Worm (Caenorhabditis elegans) whole organism, L4 larva: ENCODE data around the gene F38B6.8.

Experiments used
- aha-1 ChIP-seq: fragments of 150-350 bp; peaks from one replicate; lab custom pipeline; 2014; ENCODE audit warnings: missing biosample characterization, missing genetic modification characterization
- arid-1 ChIP-seq: fragments of 200-800 bp; sonication (Bioruptor generic); conservative IDR thresholded peaks from 2 replicates; pipeline ENCODE4 v1.3.6; 2022; ENCODE audit warnings: missing genetic modification reagents, missing genetic modification characterization, missing compliant biosample characterization
- attf-4 ChIP-seq: sonication (generic microtip); optimal IDR thresholded peaks from 3 replicates; lab custom pipeline; 2017; ENCODE audit warnings: missing biosample characterization, missing genetic modification characterization
- ceh-20 ChIP-seq: fragments of 200-800 bp; sonication (Bioruptor generic); IDR thresholded peaks from 2 replicates; pipeline ENCODE4 v1.3.6; 2022; ENCODE audit warnings: missing genetic modification reagents, missing genetic modification characterization, missing compliant biosample characterization
- ceh-44 ChIP-seq: fragments of 200-800 bp; sonication (Bioruptor generic); IDR thresholded peaks from 2 replicates; pipeline ENCODE4 v1.3.6; 2022; ENCODE audit warnings: missing genetic modification reagents, missing genetic modification characterization, missing compliant biosample characterization
- duxl-1 ChIP-seq: sonication (generic microtip); optimal IDR thresholded peaks from 2 replicates; lab custom pipeline; 2016; ENCODE audit warnings: mild to moderate bottlenecking, missing genetic modification characterization, moderate library complexity, missing compliant biosample characterization; ENCODE audit not compliant: poor library complexity
- dve-1 ChIP-seq: sonication (generic microtip); optimal IDR thresholded peaks from 2 replicates; lab custom pipeline; 2017; ENCODE audit warnings: antibody characterized with exemption, mild to moderate bottlenecking, missing genetic modification characterization, missing compliant biosample characterization; ENCODE audit not compliant: insufficient read depth
- fkh-10 ChIP-seq: fragments of 150-350 bp; optimal IDR thresholded peaks from 2 replicates; lab custom pipeline; 2014; ENCODE audit warnings: missing biosample characterization, missing genetic modification reagents, missing genetic modification characterization
- hlh-30 ChIP-seq: sonication (generic microtip); optimal IDR thresholded peaks from 2 replicates; lab custom pipeline; 2017; ENCODE audit warnings: antibody characterized with exemption, mild to moderate bottlenecking, missing genetic modification characterization, missing compliant biosample characterization; ENCODE audit not compliant: insufficient read depth
- lin-1 ChIP-seq: fragments of 200-800 bp; sonication (Bioruptor generic); IDR thresholded peaks from 2 replicates; pipeline ENCODE4 v1.3.6; 2022; ENCODE audit warnings: missing genetic modification reagents, missing genetic modification characterization, missing compliant biosample characterization
- lsy-2 ChIP-seq, 2 experiments: fragments of 150-350 bp in 1 of 2; sonication (generic microtip) in 1 of 2; optimal IDR thresholded peaks; 2 replicates each; lab custom pipeline; 2014 to 2017; ENCODE audit warnings: missing biosample characterization in 2 of 2, missing genetic modification characterization in 2 of 2
- nhr-102 ChIP-seq: sonication (generic microtip); optimal IDR thresholded peaks from 2 replicates; lab custom pipeline; 2016; ENCODE audit warnings: mild to moderate bottlenecking, missing genetic modification characterization, moderate library complexity, missing compliant biosample characterization
- nhr-111 ChIP-seq: fragments of 200-800 bp; sonication (Bioruptor generic); optimal IDR thresholded peaks from 2 replicates; lab custom pipeline; 2018; ENCODE audit warnings: mild to moderate bottlenecking, missing genetic modification characterization, missing compliant biosample characterization
- nhr-25 ChIP-seq: sonication (generic microtip); optimal IDR thresholded peaks from 2 replicates; lab custom pipeline; 2017; ENCODE audit warnings: missing genetic modification characterization, mild to moderate bottlenecking, missing compliant biosample characterization, antibody characterized with exemption, moderate library complexity, borderline replicate concordance; ENCODE audit not compliant: insufficient read depth
- nhr-28 ChIP-seq: fragments of 150-350 bp; optimal IDR thresholded peaks from 2 replicates; lab custom pipeline; 2014; ENCODE audit warnings: missing biosample characterization, missing genetic modification characterization
- nhr-41 ChIP-seq: fragments of 200-800 bp; sonication (Bioruptor generic); IDR thresholded peaks from 2 replicates; pipeline ENCODE4 v1.3.6; 2022; ENCODE audit warnings: missing genetic modification reagents, missing genetic modification characterization, missing compliant biosample characterization
- nhr-42 ChIP-seq: fragments of 200-800 bp; sonication (Bioruptor generic); IDR thresholded peaks from 2 replicates; pipeline ENCODE4 v1.3.6; 2022; ENCODE audit warnings: missing genetic modification characterization, missing compliant biosample characterization
- nhr-77 ChIP-seq: fragments of 150-350 bp; optimal IDR thresholded peaks from 2 replicates; lab custom pipeline; 2014; ENCODE audit warnings: missing biosample characterization, missing genetic modification characterization
- pha-4 ChIP-seq, 2 experiments: fragments of 150-350 bp in 1 of 2; fragments of 200-800 bp in 1 of 2; sonication (Bioruptor generic) in 1 of 2; IDR thresholded peaks in 1 of 2; optimal IDR thresholded peaks in 1 of 2; 2 replicates each; pipeline versions ENCODE4 v1.3.6 to Lab custom; 2014 to 2022; ENCODE audit warnings: missing genetic modification characterization in 2 of 2, missing genetic modification reagents in 2 of 2, missing biosample characterization in 1 of 2, missing compliant biosample characterization in 1 of 2
- pqm-1 ChIP-seq: sonication (generic microtip); optimal IDR thresholded peaks from 2 replicates; lab custom pipeline; 2017; ENCODE audit warnings: missing biosample characterization, missing genetic modification characterization
- spr-3 ChIP-seq: fragments of 200-800 bp; sonication (Bioruptor generic); optimal IDR thresholded peaks from 2 replicates; lab custom pipeline; 2018; ENCODE audit warnings: mild to moderate bottlenecking, missing genetic modification characterization, missing compliant biosample characterization
- unc-62 ChIP-seq, 3 experiments: fragments of 150-350 bp in 1 of 3; sonication (generic microtip); optimal IDR thresholded peaks in 2 of 3; peaks in 1 of 3; 1 replicate in 1 of 3; 2 replicates in 2 of 3; lab custom pipeline; 2014 to 2017; ENCODE audit warnings: missing biosample characterization in 3 of 3, missing genetic modification characterization in 3 of 3, missing genetic modification reagents in 3 of 3, missing genotype in 1 of 3
- zfp-3 ChIP-seq: fragments of 200-800 bp; sonication (Bioruptor generic); conservative IDR thresholded peaks from 2 replicates; pipeline ENCODE4 v1.3.6; 2022; ENCODE audit warnings: missing genetic modification reagents, missing genetic modification characterization, missing compliant biosample characterization

The F38B6.8 gene

ce11 chrX:6638985-6639573 is 43.5 kb downstream of the F38B6.8 start (continued):
- TF ChIP-seq nhr-102 (tag; lab: Kevin White, UChicago) (peak; percentile 58), nhr-28 (tag; lab: Kevin White, UChicago) (peak; percentile 94), zfp-3 (GFP tag; lab: Robert Waterston, UW) (no peak), hlh-30 (tag; lab: Kevin White, UChicago) (peak; percentile 62), nhr-25 (tag; lab: Kevin White, UChicago) (peak; percentile 41), fkh-10 (GFP tag; lab: Kevin White, UChicago) (no peak), aha-1 (tag; lab: Kevin White, UChicago) (peak; percentile 63), nhr-77 (tag; lab: Kevin White, UChicago) (peak; percentile 22), unc-62 (GFP tag; optimal IDR thresholded peaks at IDR 0.05 in 1 of 2; lab: Kevin White, UChicago) (peak in 1 of 2 experiments; percentile 72), unc-62 (tag; optimal IDR thresholded peaks at IDR 0.05; lab: Kevin White, UChicago) (no peak), nhr-111 (GFP tag; lab: Kevin White, UChicago) (no peak), ceh-20 (GFP tag; lab: Robert Waterston, UW) (no peak), lin-1 (GFP tag; lab: Robert Waterston, UW) (no peak), dve-1 (tag; lab: Kevin White, UChicago) (peak; percentile 53), spr-3 (GFP tag; lab: Kevin White, UChicago) (no peak), attf-4 (tag; lab: Kevin White, UChicago) (no peak)

ce11 chrX:6637933-6638332 is 44.6 kb downstream of the F38B6.8 start:
- TF ChIP-seq arid-1 (GFP tag; lab: Robert Waterston, UW) (no peak), pha-4 (GFP tag; IDR thresholded peaks at IDR 0.05; lab: Robert Waterston, UW) (no peak), pha-4 (tag; optimal IDR thresholded peaks at IDR 0.05; lab: Kevin White, UChicago) (no peak), aha-1 (tag; lab: Kevin White, UChicago) (peak; percentile 93), pqm-1 (tag; lab: Kevin White, UChicago) (peak; percentile 25)

ce11 chrX:6635173-6635572 is 47.4 kb downstream of the F38B6.8 start, which contains the start of gene aexr-1:
aexr-1 (minus strand) TSS chrX:6635273.
- TF ChIP-seq ceh-44 (GFP tag; lab: Robert Waterston, UW) (no peak), aha-1 (tag; lab: Kevin White, UChicago) (peak; percentile 85)

- TF ChIP-seq lsy-2 (tag; optimal IDR thresholded peaks at IDR 0.05; lab: Kevin White, UChicago) (no peak), duxl-1 (no peak), nhr-102 (tag; lab: Kevin White, UChicago) (no peak), nhr-42 (GFP tag; lab: Robert Waterston, UW) (no peak), nhr-41 (GFP tag; lab: Robert Waterston, UW) (no peak)
Observed at ce11 chrX:6631437-6631836, 51.1 kb downstream of the F38B6.8 start, which contains the start of gene aexr-2. aexr-2 (minus strand) TSS chrX:6631537.
